Worm (Caenorhabditis elegans) whole organism, L3 larva: ENCODE measurements around the gene moc-2.
A peak's percentile ranks its signal among the peaks of the same experiment; 100 is the strongest.

Experiments used
- R02D3.7 ChIP-seq: fragments of 150-350 bp; optimal IDR thresholded peaks from 2 replicates; lab custom pipeline; 2014; ENCODE audit warnings: missing biosample characterization, missing genetic modification characterization
- ZK546.5 ChIP-seq: sonication (generic microtip); optimal IDR thresholded peaks from 2 replicates; lab custom pipeline; 2017; ENCODE audit warnings: missing biosample characterization, missing genetic modification characterization
- aly-2 ChIP-seq: fragments of 150-350 bp; optimal IDR thresholded peaks from 2 replicates; lab custom pipeline; 2014; ENCODE audit warnings: missing biosample characterization, missing genetic modification characterization
- ceh-16 ChIP-seq: sonication (generic microtip); optimal IDR thresholded peaks from 2 replicates; lab custom pipeline; 2017; ENCODE audit warnings: missing biosample characterization, missing genetic modification characterization
- ceh-28 ChIP-seq: fragments of 150-350 bp; optimal IDR thresholded peaks from 2 replicates; lab custom pipeline; 2014; ENCODE audit warnings: missing biosample characterization, missing genetic modification reagents, missing genetic modification characterization
- ceh-9 ChIP-seq: sonication (generic microtip); optimal IDR thresholded peaks from 2 replicates; lab custom pipeline; 2018; ENCODE audit warnings: missing biosample characterization, missing genetic modification characterization
- daf-12 ChIP-seq: fragments of 150-350 bp; optimal IDR thresholded peaks from 2 replicates; lab custom pipeline; 2014; ENCODE audit warnings: missing biosample characterization, missing genetic modification reagents, missing genetic modification characterization
- egl-27 ChIP-seq: sonication (generic microtip); optimal IDR thresholded peaks from 4 replicates; lab custom pipeline; 2017; ENCODE audit warnings: missing biosample characterization, missing genetic modification reagents, missing genetic modification characterization
- egl-5 ChIP-seq: fragments of 150-350 bp; optimal IDR thresholded peaks from 2 replicates; lab custom pipeline; 2017; ENCODE audit warnings: missing biosample characterization, missing genetic modification reagents, missing genetic modification characterization, inconsistent platforms
- elt-1 ChIP-seq: fragments of 150-350 bp; optimal IDR thresholded peaks from 2 replicates; lab custom pipeline; 2014; ENCODE audit warnings: missing biosample characterization, missing genetic modification characterization
- elt-2 ChIP-seq: sonication (generic microtip); optimal IDR thresholded peaks from 2 replicates; lab custom pipeline; 2016; ENCODE audit warnings: missing genetic modification reagents, mild to moderate bottlenecking, missing genetic modification characterization, missing compliant biosample characterization
- elt-3 ChIP-seq, 3 experiments: fragments of 150-350 bp in 1 of 3; sonication (generic microtip) in 2 of 3; optimal IDR thresholded peaks; 2 replicates in 2 of 3; 4 replicates in 1 of 3; lab custom pipeline; 2014 to 2017; ENCODE audit warnings: missing biosample characterization in 3 of 3, missing genetic modification characterization in 3 of 3
- eor-1 ChIP-seq, 2 experiments: fragments of 150-350 bp; optimal IDR thresholded peaks; 2 replicates each; lab custom pipeline; 2014 to 2018; ENCODE audit warnings: missing biosample characterization in 2 of 2, missing genetic modification characterization in 2 of 2
- fkh-10 ChIP-seq: sonication (generic microtip); optimal IDR thresholded peaks from 2 replicates; lab custom pipeline; 2017; ENCODE audit warnings: missing biosample characterization, missing genetic modification reagents, missing genetic modification characterization
- jun-1 ChIP-seq: fragments of 150-350 bp; optimal IDR thresholded peaks from 2 replicates; lab custom pipeline; 2014; ENCODE audit warnings: missing biosample characterization, missing genetic modification reagents, missing genetic modification characterization
- lin-15B ChIP-seq: fragments of 150-350 bp; optimal IDR thresholded peaks from 2 replicates; lab custom pipeline; 2014; ENCODE audit warnings: missing biosample characterization, missing genetic modification characterization
- lin-39 ChIP-seq: fragments of 150-350 bp; optimal IDR thresholded peaks from 2 replicates; lab custom pipeline; 2018; ENCODE audit warnings: missing biosample characterization, missing genetic modification reagents, missing genetic modification characterization
- mdl-1 ChIP-seq: fragments of 150-350 bp; optimal IDR thresholded peaks from 2 replicates; lab custom pipeline; 2014; ENCODE audit warnings: missing biosample characterization, missing genetic modification characterization
- nhr-11 ChIP-seq: fragments of 150-350 bp; optimal IDR thresholded peaks from 2 replicates; lab custom pipeline; 2014; ENCODE audit warnings: missing biosample characterization, missing genetic modification characterization
- nhr-23 ChIP-seq: fragments of 150-350 bp; optimal IDR thresholded peaks from 2 replicates; lab custom pipeline; 2014; ENCODE audit warnings: missing biosample characterization, missing genetic modification reagents, missing genetic modification characterization
- nhr-25 ChIP-seq: sonication (generic microtip); optimal IDR thresholded peaks from 2 replicates; lab custom pipeline; 2017; ENCODE audit warnings: missing biosample characterization, missing genetic modification characterization
- nhr-28 ChIP-seq: fragments of 150-350 bp; optimal IDR thresholded peaks from 2 replicates; lab custom pipeline; 2014; ENCODE audit warnings: missing biosample characterization, missing genetic modification characterization
- nhr-43 ChIP-seq: sonication (generic microtip); optimal IDR thresholded peaks from 2 replicates; lab custom pipeline; 2016; ENCODE audit warnings: mild to moderate bottlenecking, missing genetic modification characterization, missing compliant biosample characterization; ENCODE audit not compliant: poor library complexity, severe bottlenecking
- nhr-67 ChIP-seq: fragments of 150-350 bp; optimal IDR thresholded peaks from 2 replicates; lab custom pipeline; 2014; ENCODE audit warnings: missing biosample characterization, missing genetic modification characterization
- nhr-76 ChIP-seq: fragments of 150-350 bp; sonication (generic microtip); optimal IDR thresholded peaks from 5 replicates; lab custom pipeline; 2014; ENCODE audit warnings: missing biosample characterization, missing genetic modification characterization
- nhr-77 ChIP-seq: fragments of 150-350 bp; optimal IDR thresholded peaks from 2 replicates; lab custom pipeline; 2014; ENCODE audit warnings: missing biosample characterization, missing genetic modification characterization
- pha-4 ChIP-seq: fragments of 150-350 bp; optimal IDR thresholded peaks from 2 replicates; lab custom pipeline; 2014; ENCODE audit warnings: missing biosample characterization, missing genetic modification reagents, missing genetic modification characterization
- pqm-1 ChIP-seq: fragments of 150-350 bp; optimal IDR thresholded peaks from 2 replicates; lab custom pipeline; 2017; ENCODE audit warnings: missing biosample characterization, missing genetic modification characterization, inconsistent platforms
- sea-2 ChIP-seq: fragments of 150-350 bp; sonication (generic microtip); optimal IDR thresholded peaks from 4 replicates; lab custom pipeline; 2014; ENCODE audit warnings: missing biosample characterization, missing genetic modification reagents, missing genetic modification characterization
- skn-1 ChIP-seq: fragments of 150-350 bp; optimal IDR thresholded peaks from 2 replicates; lab custom pipeline; 2014; ENCODE audit warnings: missing biosample characterization, missing genetic modification characterization
- snpc-4 ChIP-seq: fragments of 150-350 bp; optimal IDR thresholded peaks from 2 replicates; lab custom pipeline; 2014; ENCODE audit warnings: missing biosample characterization, missing genetic modification characterization
- tbx-2 ChIP-seq: sonication (generic microtip); optimal IDR thresholded peaks from 2 replicates; lab custom pipeline; 2016; ENCODE audit warnings: mild to moderate bottlenecking, missing genetic modification characterization, missing compliant biosample characterization
- ztf-4 ChIP-seq: fragments of 150-350 bp; optimal IDR thresholded peaks from 2 replicates; lab custom pipeline; 2014; ENCODE audit warnings: missing biosample characterization, missing genetic modification characterization

Gene moc-2

DNA sequence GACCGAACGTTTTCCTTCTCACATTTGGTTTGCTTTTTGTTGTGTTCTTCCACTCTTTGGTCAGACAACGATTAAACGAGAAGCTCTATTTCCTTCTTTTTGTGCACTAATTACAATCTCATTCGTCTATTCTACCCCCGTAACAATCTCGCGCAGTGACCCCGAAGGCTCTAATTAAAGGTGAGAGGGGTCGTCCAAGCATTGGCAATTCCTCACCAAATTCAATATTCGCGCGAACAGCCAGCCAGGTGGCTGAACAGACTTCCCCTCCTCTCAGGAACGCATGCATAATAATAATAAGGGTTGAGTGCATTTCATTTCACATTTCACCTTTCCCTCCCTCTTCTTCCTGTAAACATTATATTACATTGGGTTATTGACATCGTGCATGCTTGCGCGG, 18.9 kb downstream of the moc-2 start:
- TF ChIP-seq nhr-28 (no peak), elt-3 (tag; optimal IDR thresholded peaks at IDR 0.05; lab: Kevin White, UChicago) (no peak), nhr-23 (tag; lab: Kevin White, UChicago) (no peak), mdl-1 (tag; lab: Kevin White, UChicago) (no peak), elt-2 (tag; lab: Kevin White, UChicago) (no peak), ceh-16 (tag; lab: Kevin White, UChicago) (no peak), fkh-10 (GFP tag; lab: Kevin White, UChicago) (no peak), nhr-25 (no peak), daf-12 (tag; lab: Kevin White, UChicago) (no peak), jun-1 (tag; lab: Kevin White, UChicago) (no peak), eor-1 (tag; optimal IDR thresholded peaks at IDR 0.05; lab: Kevin White, UChicago) (no peak), R02D3.7 (tag; lab: Kevin White, UChicago) (no peak), tbx-2 (tag; lab: Kevin White, UChicago) (no peak), ZK546.5 (no peak), lin-15B (tag; lab: Kevin White, UChicago) (no peak), ceh-28 (tag; lab: Kevin White, UChicago) (no peak), ztf-4 (tag; lab: Kevin White, UChicago) (no peak), nhr-77 (tag; lab: Kevin White, UChicago) (no peak)

DNA sequence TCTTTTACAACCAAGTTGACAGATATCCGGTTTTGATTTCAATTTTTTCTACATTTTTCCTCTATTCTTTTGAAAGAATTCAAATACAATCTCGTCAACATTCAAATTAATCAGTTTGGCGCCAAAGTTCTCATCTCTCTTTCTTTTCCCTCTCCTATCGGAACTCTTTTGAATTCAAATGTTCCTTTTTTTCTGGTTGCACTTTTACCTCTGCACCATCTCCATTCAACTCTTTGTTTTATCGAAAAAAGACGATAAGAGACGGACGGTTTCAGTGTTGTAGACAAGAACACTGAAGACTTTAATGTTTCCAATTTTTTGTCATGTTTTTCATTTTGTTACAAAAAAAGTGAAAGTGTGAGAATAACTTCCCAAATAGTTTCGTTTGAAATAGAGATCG, 28.0 kb downstream of the moc-2 start:
- TF ChIP-seq nhr-25, result no peak
- TF ChIP-seq ceh-9 (tag; lab: Kevin White, UChicago), result no peak
- TF ChIP-seq pqm-1, result peak; percentile 76
- peak; percentile 39 for TF ChIP-seq skn-1
- TF ChIP-seq nhr-11 (tag; lab: Kevin White, UChicago), result no peak
- TF ChIP-seq pha-4, result peak; percentile 52
- no peak for TF ChIP-seq mdl-1 (tag; lab: Kevin White, UChicago)
- peak; percentile 87 for TF ChIP-seq elt-2 (tag; lab: Kevin White, UChicago)
- TF ChIP-seq, all 47 proteins: peak for 4

DNA sequence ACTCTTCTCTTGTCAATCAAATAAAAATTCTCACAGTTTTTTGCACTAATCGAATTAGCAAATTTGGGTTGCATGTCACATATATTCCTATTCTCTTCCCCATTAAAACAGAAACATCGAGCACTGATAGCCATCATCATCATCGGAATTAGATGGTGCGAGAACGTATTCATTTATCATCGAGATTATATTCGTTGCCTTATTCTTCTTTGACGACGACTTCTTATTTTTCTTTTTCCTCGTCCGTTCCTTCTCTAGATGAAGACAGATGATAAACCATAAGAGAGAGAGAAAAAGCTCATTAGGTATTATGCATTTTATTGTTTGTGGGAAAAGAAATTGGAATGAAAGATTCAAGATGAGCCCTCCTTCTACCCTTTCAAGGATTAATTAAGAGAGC, 32.8 kb downstream of the moc-2 start:
- TF ChIP-seq nhr-43 (tag; lab: Kevin White, UChicago), result no peak
- TF ChIP-seq elt-1 (tag; lab: Kevin White, UChicago), result peak; percentile 56

DNA sequence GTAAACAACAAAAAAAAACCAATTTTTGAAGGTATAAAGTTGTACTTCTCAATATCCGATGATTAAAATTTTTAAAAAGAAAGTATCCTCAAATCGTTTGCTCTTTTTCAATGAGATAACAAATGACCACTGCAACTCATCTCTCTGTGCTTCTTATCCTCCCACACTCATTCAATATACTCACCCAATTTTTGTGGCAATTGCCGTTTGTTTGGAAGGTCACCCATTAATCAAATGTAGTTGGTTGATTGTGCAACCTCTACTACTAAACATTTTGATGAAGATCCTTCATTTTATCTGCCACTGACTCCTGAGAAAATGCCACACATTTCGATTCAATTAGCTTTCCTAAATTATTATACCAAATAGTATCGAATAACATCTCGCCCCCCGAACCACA, 36.3 kb downstream of the moc-2 start:
- TF ChIP-seq ceh-9 (tag; lab: Kevin White, UChicago) (no peak), elt-1 (tag; lab: Kevin White, UChicago) (no peak), ZK546.5 (no peak), eor-1 (tag; optimal IDR thresholded peaks at IDR 0.05; lab: Kevin White, UChicago) (no peak), nhr-23 (tag; lab: Kevin White, UChicago) (no peak), nhr-76 (tag; lab: Kevin White, UChicago) (no peak), egl-5 (tag; lab: Kevin White, UChicago) (peak; percentile 14), nhr-25 (no peak)

DNA sequence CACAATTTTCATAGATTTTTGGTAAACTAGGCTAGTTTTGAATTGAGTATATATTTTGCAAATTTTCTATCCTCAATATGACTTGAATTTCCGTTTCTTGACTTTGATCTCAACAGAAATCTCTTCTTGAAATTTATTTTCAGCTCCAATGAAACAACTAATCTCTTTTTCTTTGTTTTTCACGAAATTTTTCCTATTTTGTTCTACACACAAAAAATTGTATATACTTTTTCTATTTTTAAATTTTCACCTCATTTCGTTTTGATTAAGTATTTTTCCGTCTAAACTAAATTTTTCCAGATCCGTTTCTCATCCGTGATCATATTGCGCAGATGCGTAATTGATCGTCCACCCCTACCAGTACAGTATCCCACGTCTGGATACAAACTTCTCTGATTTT, 39.2 kb downstream of the moc-2 start, which contains the start of gene unc-83:
Gene unc-83, plus strand, starts transcription at position 301 of the 400 bp plus-strand sequence.
- TF ChIP-seq egl-5 (tag; lab: Kevin White, UChicago) (no peak), nhr-11 (tag; lab: Kevin White, UChicago) (no peak), sea-2 (GFP tag; lab: Kevin White, UChicago) (no peak), ceh-28 (tag; lab: Kevin White, UChicago) (no peak), elt-3 (tag; optimal IDR thresholded peaks at IDR 0.05; lab: Kevin White, UChicago) (no peak), lin-39 (tag; lab: Kevin White, UChicago) (no peak), daf-12 (tag; lab: Kevin White, UChicago) (no peak), aly-2 (tag; lab: Kevin White, UChicago) (no peak), snpc-4 (tag; lab: Kevin White, UChicago) (no peak), ztf-4 (tag; lab: Kevin White, UChicago) (no peak), nhr-77 (tag; lab: Kevin White, UChicago) (no peak), elt-2 (tag; lab: Kevin White, UChicago) (no peak), skn-1 (no peak), egl-27 (tag; lab: Kevin White, UChicago) (no peak), nhr-67 (no peak), elt-1 (tag; lab: Kevin White, UChicago) (no peak)
